Fruit fly (Drosophila melanogaster) whole organism, embryonic: ENCODE data around the gene CG13053.
A peak's percentile ranks its signal among the peaks of the same experiment; 100 is the strongest.

Source experiments
- Ada2b ChIP-seq: fragments of 200-800 bp; sonication (Bioruptor generic); IDR thresholded peaks from 2 replicates; pipeline ENCODE4 v1.3.6; 2022; ENCODE audit warnings: missing biosample characterization, missing genetic modification characterization
- Awh ChIP-seq: fragments of 200-800 bp; sonication (Bioruptor generic); IDR thresholded peaks from 2 replicates; pipeline ENCODE4, ENCODE4 v1.3.6; 2022; ENCODE audit warnings: missing biosample characterization, missing genetic modification characterization
- Blimp-1 ChIP-seq: fragments of 200-800 bp; sonication (Bioruptor generic); optimal IDR thresholded peaks from 3 replicates; lab custom pipeline; 2018; ENCODE audit warnings: missing biosample characterization, missing genetic modification characterization, mild to moderate bottlenecking, moderate library complexity, missing genetic modification reagents
- CG11093 ChIP-seq: fragments of 200-800 bp; sonication (Bioruptor generic); IDR thresholded peaks from 3 replicates; pipeline ENCODE4 v1.3.6; 2022; ENCODE audit warnings: missing biosample characterization, missing genetic modification characterization
- CG12219 ChIP-seq: fragments of 200-800 bp; sonication (Bioruptor generic); optimal IDR thresholded peaks from 3 replicates; lab custom pipeline; 2018; ENCODE audit warnings: missing biosample characterization, mild to moderate bottlenecking, missing genetic modification characterization
- CG1233 ChIP-seq: fragments of 200-800 bp; sonication (Bioruptor generic); optimal IDR thresholded peaks from 4 replicates; lab custom pipeline; 2018; ENCODE audit warnings: missing biosample characterization, mild to moderate bottlenecking, missing genetic modification characterization
- CG12659 ChIP-seq: fragments of 200-800 bp; sonication (Bioruptor generic); optimal IDR thresholded peaks from 3 replicates; lab custom pipeline; 2017; ENCODE audit warnings: mild to moderate bottlenecking, missing biosample characterization, missing genetic modification reagents, missing genetic modification characterization
- CG13296 ChIP-seq: fragments of 200-800 bp; sonication (Bioruptor generic); optimal IDR thresholded peaks from 3 replicates; lab custom pipeline; 2018; ENCODE audit warnings: missing biosample characterization, mild to moderate bottlenecking, missing genetic modification characterization
- CG16813 ChIP-seq: fragments of 200-800 bp; sonication (Bioruptor generic); IDR thresholded peaks from 3 replicates; pipeline ENCODE4 v1.3.6; 2022; ENCODE audit warnings: missing biosample characterization, missing genetic modification characterization; ENCODE audit not compliant: partially characterized antibody
- CG18619 ChIP-seq: fragments of 200-800 bp; sonication (Bioruptor generic); optimal IDR thresholded peaks from 3 replicates; lab custom pipeline; 2017; ENCODE audit warnings: missing biosample characterization, mild to moderate bottlenecking, missing genetic modification characterization
- CG2712 ChIP-seq: fragments of 200-800 bp; optimal IDR thresholded peaks from 3 replicates; lab custom pipeline; 2019; ENCODE audit warnings: missing biosample characterization, mild to moderate bottlenecking, missing genetic modification characterization, moderate library complexity
- CG6175 ChIP-seq: fragments of 200-800 bp; sonication (Bioruptor generic); IDR thresholded peaks from 3 replicates; pipeline ENCODE4 v1.3.6; 2022; ENCODE audit warnings: missing biosample characterization, missing genetic modification characterization
- CG6654 ChIP-seq: fragments of 200-800 bp; sonication (Bioruptor generic); optimal IDR thresholded peaks from 2 replicates; lab custom pipeline; 2017; ENCODE audit warnings: missing biosample characterization, mild to moderate bottlenecking, missing genetic modification characterization
- CG6689 ChIP-seq: fragments of 200-800 bp; sonication (Bioruptor generic); IDR thresholded peaks from 2 replicates; pipeline ENCODE4 v1.3.6; 2022; ENCODE audit warnings: missing biosample characterization, missing genetic modification characterization
- CG9727 ChIP-seq: fragments of 200-800 bp; sonication (Bioruptor generic); optimal IDR thresholded peaks from 3 replicates; lab custom pipeline; 2017; ENCODE audit warnings: missing biosample characterization, mild to moderate bottlenecking, missing genetic modification characterization
- CHES-1-like ChIP-seq: fragments of 200-800 bp; sonication (Bioruptor generic); optimal IDR thresholded peaks from 2 replicates; lab custom pipeline; 2016; ENCODE audit warnings: missing biosample characterization, missing genetic modification characterization
- Dp ChIP-seq: fragments of 200-800 bp; sonication (Bioruptor generic); optimal IDR thresholded peaks from 2 replicates; lab custom pipeline; 2018; ENCODE audit warnings: missing biosample characterization, mild to moderate bottlenecking, missing genetic modification characterization, moderate library complexity
- Dref ChIP-seq: fragments of 200-800 bp; sonication (Bioruptor generic); IDR thresholded peaks from 2 replicates; pipeline ENCODE4 v1.3.6; 2022; ENCODE audit warnings: missing biosample characterization, missing genetic modification characterization
- Elba2 ChIP-seq: fragments of 200-800 bp; sonication (Bioruptor generic); optimal IDR thresholded peaks from 3 replicates; lab custom pipeline; 2016; ENCODE audit warnings: missing biosample characterization, missing genetic modification characterization
- Ets65A ChIP-seq: fragments of 200-800 bp; sonication (Bioruptor generic); peaks from one replicate; lab custom pipeline; 2016; ENCODE audit warnings: missing biosample characterization, missing genetic modification characterization
- HmgD ChIP-seq: fragments of 200-800 bp; sonication (Bioruptor generic); optimal IDR thresholded peaks from 3 replicates; lab custom pipeline; 2016; ENCODE audit warnings: missing biosample characterization, missing genetic modification characterization
- HmgZ ChIP-seq: fragments of 200-800 bp; sonication (Bioruptor generic); optimal IDR thresholded peaks from 2 replicates; lab custom pipeline; 2018; ENCODE audit warnings: missing biosample characterization, mild to moderate bottlenecking, missing genetic modification characterization
- MBD-R2 ChIP-seq: fragments of 200-800 bp; sonication (Bioruptor generic); IDR thresholded peaks from 2 replicates; pipeline ENCODE4 v1.3.6; 2022; ENCODE audit warnings: missing biosample characterization, missing genetic modification characterization
- Mad ChIP-seq: fragments of 200-800 bp; sonication (Bioruptor generic); optimal IDR thresholded peaks from 2 replicates; lab custom pipeline; 2016; ENCODE audit warnings: missing biosample characterization, missing genetic modification characterization
- cato ChIP-seq: fragments of 200-800 bp; sonication (Bioruptor generic); optimal IDR thresholded peaks from 2 replicates; lab custom pipeline; 2016; ENCODE audit warnings: missing biosample characterization, missing genetic modification characterization, borderline replicate concordance
- cwo ChIP-seq: fragments of 200-800 bp; sonication (Bioruptor generic); optimal IDR thresholded peaks from 3 replicates; lab custom pipeline; 2017; ENCODE audit warnings: missing biosample characterization, missing genetic modification characterization, mild to moderate bottlenecking, moderate library complexity, missing genetic modification reagents
- fu2 ChIP-seq: fragments of 200-800 bp; sonication (Bioruptor generic); optimal IDR thresholded peaks from 2 replicates; lab custom pipeline; 2016; ENCODE audit warnings: missing biosample characterization, missing genetic modification characterization
- nom ChIP-seq: fragments of 200-800 bp; sonication (Bioruptor generic); optimal IDR thresholded peaks from 2 replicates; lab custom pipeline; 2017; ENCODE audit warnings: missing biosample characterization, missing genetic modification characterization, mild to moderate bottlenecking, moderate library complexity, missing genetic modification reagents
- oc ChIP-seq: fragments of 200-800 bp; sonication (Bioruptor generic); optimal IDR thresholded peaks from 2 replicates; lab custom pipeline; 2018; ENCODE audit warnings: missing biosample characterization, mild to moderate bottlenecking, missing genetic modification characterization, moderate library complexity
- otp ChIP-seq: fragments of 200-800 bp; sonication (Bioruptor generic); IDR thresholded peaks from 3 replicates; pipeline ENCODE4, ENCODE4 v1.3.6; 2022; ENCODE audit warnings: missing biosample characterization, missing genetic modification characterization
- seq ChIP-seq: fragments of 200-800 bp; sonication (Bioruptor generic); IDR thresholded peaks from 2 replicates; pipeline ENCODE4 v1.3.6; 2022; ENCODE audit warnings: missing biosample characterization, missing genetic modification characterization
- stwl ChIP-seq: fragments of 200-800 bp; sonication (Bioruptor generic); optimal IDR thresholded peaks from 3 replicates; lab custom pipeline; 2018; ENCODE audit warnings: missing biosample characterization, mild to moderate bottlenecking, missing genetic modification characterization, moderate library complexity
- z ChIP-seq: fragments of 200-800 bp; sonication (Bioruptor generic); IDR thresholded peaks from 3 replicates; pipeline ENCODE4 v1.3.6; 2022; ENCODE audit warnings: missing biosample characterization, missing genetic modification characterization

Gene CG13053

DNA sequence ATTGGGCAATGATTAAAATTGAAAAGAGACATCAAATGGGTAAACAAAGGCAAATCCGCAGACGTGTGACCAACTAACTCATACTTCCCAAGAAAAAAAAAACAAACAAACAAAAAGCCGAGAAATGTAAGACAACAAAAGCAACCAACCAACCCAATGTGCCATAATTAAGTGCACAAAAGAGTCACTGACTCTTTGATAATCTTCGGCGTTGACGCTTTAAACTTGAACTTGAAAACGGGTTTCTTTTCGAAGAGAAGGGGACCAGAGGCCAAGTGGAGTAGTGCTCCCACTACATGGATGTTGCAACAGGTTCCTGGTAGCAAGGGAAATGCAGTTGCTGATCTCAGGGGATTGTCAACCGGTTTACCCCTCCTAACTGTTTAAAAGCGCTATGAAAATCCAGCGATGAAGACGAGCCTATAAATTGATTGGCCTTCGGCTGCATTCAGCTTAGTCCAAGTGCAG, 20.5 kb upstream of the CG13053 start, which contains the start of gene CG13064 (continued):
- TF ChIP-seq CG13296 (GFP tag; lab: Kevin White, UChicago) (no peak), Ada2b (no peak), CG12219 (GFP tag; lab: Kevin White, UChicago) (no peak), cwo (GFP tag; lab: Kevin White, UChicago) (no peak), MBD-R2 (GFP tag; lab: Robert Waterston, UW) (no peak), Mad (no peak), HmgZ (no peak), fu2 (GFP tag; lab: Kevin White, UChicago) (no peak), CHES-1-like (GFP tag; lab: Kevin White, UChicago) (no peak), CG18619 (GFP tag; lab: Kevin White, UChicago) (no peak), CG6175 (GFP tag; lab: Robert Waterston, UW) (no peak), CG6689 (GFP tag; lab: Robert Waterston, UW) (no peak), HmgD (GFP tag; lab: Kevin White, UChicago) (no peak), CG2712 (tag; lab: Kevin White, UChicago) (no peak), CG11093 (no peak), stwl (no peak), CG1233 (GFP tag; lab: Kevin White, UChicago) (no peak), Elba2 (no peak), CG9727 (GFP tag; lab: Kevin White, UChicago) (no peak), nom (GFP tag; lab: Kevin White, UChicago) (peak; percentile 8), Dp (GFP tag; lab: Kevin White, UChicago) (no peak), Blimp-1 (no peak), Awh (GFP tag; lab: Robert Waterston, UW) (peak; percentile 19; the same call in 1 of the 2 replicates), oc (tag; lab: Kevin White, UChicago) (peak; percentile 56)

dm6 chr3L:16279171-16279570, 19.6 kb upstream of the CG13053 start, which contains the start of gene CG13050:
CG13050 (minus strand) TSS chr3L:16279271.
- TF ChIP-seq seq (GFP tag; lab: Robert Waterston, UW) (no peak), z (GFP tag; lab: Robert Waterston, UW) (no peak)

dm6 chr3L:16277135-16277534, 17.6 kb upstream of the CG13053 start, which contains the start of gene CG13065:
CG13065 (plus strand) TSS chr3L:16277435.
- TF ChIP-seq CG12659 (no peak), CG16813 (GFP tag; lab: Robert Waterston, UW) (no peak), CG6654 (no peak), otp (no peak)
- TF ChIP-seq, all 482 proteins: peak for 0

DNA sequence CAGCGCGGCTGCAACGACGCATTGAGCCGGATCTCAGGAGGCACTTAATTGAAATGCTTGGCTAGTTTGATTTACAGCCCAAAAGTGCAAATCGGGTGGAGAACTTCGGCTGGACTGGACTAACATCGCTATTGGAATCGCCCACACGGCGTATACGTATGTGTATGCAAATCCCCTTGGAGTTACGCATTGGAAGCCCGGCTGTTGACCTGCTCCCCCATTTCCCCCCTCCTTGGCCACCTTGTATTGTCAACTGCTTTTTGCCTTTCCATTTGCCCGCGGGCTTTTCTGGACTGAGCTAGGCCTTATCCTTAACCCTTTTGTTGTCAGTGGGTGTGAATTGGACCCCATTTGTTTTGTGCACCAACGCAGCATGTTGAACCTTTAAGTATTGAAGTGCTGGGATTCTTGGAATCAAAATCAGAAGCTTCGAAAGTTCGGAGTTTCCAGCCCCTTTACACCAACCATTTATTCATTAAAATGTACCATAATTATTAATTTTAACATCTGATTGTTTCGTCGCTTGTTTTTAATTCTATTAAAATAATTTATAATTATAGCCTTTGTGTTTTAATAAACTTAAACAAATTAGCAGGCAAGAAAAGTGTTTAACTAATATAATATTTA, 16.0 kb upstream of the CG13053 start:
- TF ChIP-seq Dref (GFP tag; lab: Robert Waterston, UW) = 0 out of 2 replicates have a peak, but pooled peaks have one; percentile 9
- TF ChIP-seq cato = no peak
- TF ChIP-seq Ets65A = peak; percentile 11
